Worm (Caenorhabditis elegans): ENCODE results near the gene T28C12.1.

T28C12.1 gene

DNA sequence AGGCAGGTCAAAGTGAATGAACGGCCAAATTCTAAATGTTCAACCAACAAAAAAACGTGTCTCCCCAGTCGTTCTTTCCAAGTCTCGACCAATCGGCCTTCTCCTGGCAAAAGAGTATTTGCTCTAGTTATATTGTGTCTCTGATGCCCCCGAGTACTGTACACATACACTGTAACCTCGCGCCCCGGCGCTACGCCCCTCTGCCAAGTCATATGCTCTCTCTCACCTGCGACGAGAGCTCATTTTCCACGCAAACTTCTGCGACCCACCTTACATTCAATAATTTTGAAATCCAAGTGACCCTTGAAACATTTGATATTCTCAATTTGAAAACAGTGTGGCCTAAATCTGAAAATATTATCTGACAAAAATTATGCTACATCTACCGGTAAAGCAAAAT is 25.5 kb downstream of the T28C12.1 start:
- TF ChIP-seq scrt-1 (GFP tag; IDR thresholded peaks at IDR 0.05): no peak
- TF ChIP-seq B0310.2 (tag; optimal IDR thresholded peaks at IDR 0.05): no peak
- TF ChIP-seq flt-1 (GFP tag; IDR thresholded peaks at IDR 0.05): no peak
- no peak for TF ChIP-seq aly-1 (tag; optimal IDR thresholded peaks at IDR 0.05)
- TF ChIP-seq ceh-36 (tag; optimal IDR thresholded peaks at IDR 0.05): no peak
- no peak for TF ChIP-seq hnd-1 (tag; optimal IDR thresholded peaks at IDR 0.05)
- TF ChIP-seq ceh-13 (GFP tag; optimal IDR thresholded peaks at IDR 0.05): no peak
- no peak for TF ChIP-seq ama-1 (optimal IDR thresholded peaks at IDR 0.05)
- TF ChIP-seq tbx-11 (GFP tag; IDR thresholded peaks at IDR 0.05): no peak

DNA sequence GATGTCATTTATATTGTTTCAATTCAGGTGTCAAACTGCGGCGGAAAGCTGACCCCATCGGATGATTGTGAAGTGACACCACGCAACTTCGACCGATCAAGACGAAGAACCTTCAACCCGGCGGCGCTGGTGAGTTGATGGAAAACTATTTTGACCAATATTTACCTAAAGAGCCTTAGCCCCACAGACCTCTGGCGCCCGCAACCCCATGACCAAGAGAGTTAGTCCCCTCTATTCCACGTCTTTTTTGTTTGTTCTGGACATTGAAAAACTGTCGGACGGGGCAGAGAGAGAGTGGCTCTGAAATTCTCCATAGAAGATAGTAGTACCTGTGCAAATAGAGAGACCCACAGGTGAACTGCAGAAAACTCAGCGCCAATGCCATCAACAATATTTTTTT is 27.0 kb downstream of the T28C12.1 start:
- TF ChIP-seq hmg-4 (GFP tag; optimal IDR thresholded peaks at IDR 0.05) (no peak), sea-1 (GFP tag; conservative IDR thresholded peaks at IDR 0.05) (no peak), tbx-37 (GFP tag; conservative IDR thresholded peaks at IDR 0.05) (no peak), hmbx-1 (tag; optimal IDR thresholded peaks at IDR 0.05) (no peak), tbx-11 (GFP tag; IDR thresholded peaks at IDR 0.05) (no peak), flt-1 (GFP tag; IDR thresholded peaks at IDR 0.05) (no peak), scrt-1 (GFP tag; IDR thresholded peaks at IDR 0.05) (no peak), ceh-36 (tag; optimal IDR thresholded peaks at IDR 0.05) (no peak), F13C5.2 (tag; optimal IDR thresholded peaks at IDR 0.05) (no peak), tra-4 (tag; optimal IDR thresholded peaks at IDR 0.05) (no peak), ama-1 (optimal IDR thresholded peaks at IDR 0.05) (no peak), hnd-1 (tag; optimal IDR thresholded peaks at IDR 0.05) (no peak), ceh-13 (GFP tag; optimal IDR thresholded peaks at IDR 0.05) (no peak), B0310.2 (tag; optimal IDR thresholded peaks at IDR 0.05) (no peak), ets-7 (tag; optimal IDR thresholded peaks at IDR 0.05) (no peak), aly-1 (tag; optimal IDR thresholded peaks at IDR 0.05) (no peak), pes-1 (GFP tag; IDR thresholded peaks at IDR 0.05) (no peak)

DNA sequence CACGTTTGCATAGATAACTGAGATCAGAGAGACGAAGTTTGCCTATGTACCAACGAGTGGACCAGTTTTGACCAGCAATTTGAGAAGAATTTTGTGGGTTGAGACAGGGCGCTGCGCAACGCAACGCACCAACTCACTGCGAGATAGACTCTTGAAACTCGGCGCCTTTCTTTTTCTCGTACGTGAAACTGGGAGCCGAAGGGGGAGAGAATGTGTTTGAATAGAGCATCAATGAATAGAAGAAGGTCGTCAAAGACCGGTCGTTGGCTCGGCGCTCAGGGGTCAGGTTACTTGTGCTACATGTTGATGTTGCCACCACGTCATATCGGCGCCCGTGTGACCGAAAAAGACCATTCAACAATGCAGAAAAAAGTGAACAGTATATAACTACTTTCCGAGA is 27.8 kb downstream of the T28C12.1 start:
- no peak for TF ChIP-seq ceh-13 (GFP tag; optimal IDR thresholded peaks at IDR 0.05)
- no peak for TF ChIP-seq F13C5.2 (tag; optimal IDR thresholded peaks at IDR 0.05)
- no peak for TF ChIP-seq flt-1 (GFP tag; IDR thresholded peaks at IDR 0.05)
- TF ChIP-seq hnd-1 (tag; optimal IDR thresholded peaks at IDR 0.05): no peak
- TF ChIP-seq hmbx-1 (tag; optimal IDR thresholded peaks at IDR 0.05): no peak
- TF ChIP-seq pes-1 (GFP tag; IDR thresholded peaks at IDR 0.05): no peak
- TF ChIP-seq hmg-4 (GFP tag; optimal IDR thresholded peaks at IDR 0.05): no peak
- no peak for TF ChIP-seq scrt-1 (GFP tag; IDR thresholded peaks at IDR 0.05)
- no peak for TF ChIP-seq tbx-11 (GFP tag; IDR thresholded peaks at IDR 0.05)
- no peak for TF ChIP-seq ama-1 (optimal IDR thresholded peaks at IDR 0.05)
- no peak for TF ChIP-seq ceh-36 (tag; optimal IDR thresholded peaks at IDR 0.05)
- no peak for TF ChIP-seq ets-7 (tag; optimal IDR thresholded peaks at IDR 0.05)
- no peak for TF ChIP-seq aly-1 (tag; optimal IDR thresholded peaks at IDR 0.05)
- no peak for TF ChIP-seq tbx-37 (GFP tag; conservative IDR thresholded peaks at IDR 0.05)
- no peak for TF ChIP-seq tra-4 (tag; optimal IDR thresholded peaks at IDR 0.05)

DNA sequence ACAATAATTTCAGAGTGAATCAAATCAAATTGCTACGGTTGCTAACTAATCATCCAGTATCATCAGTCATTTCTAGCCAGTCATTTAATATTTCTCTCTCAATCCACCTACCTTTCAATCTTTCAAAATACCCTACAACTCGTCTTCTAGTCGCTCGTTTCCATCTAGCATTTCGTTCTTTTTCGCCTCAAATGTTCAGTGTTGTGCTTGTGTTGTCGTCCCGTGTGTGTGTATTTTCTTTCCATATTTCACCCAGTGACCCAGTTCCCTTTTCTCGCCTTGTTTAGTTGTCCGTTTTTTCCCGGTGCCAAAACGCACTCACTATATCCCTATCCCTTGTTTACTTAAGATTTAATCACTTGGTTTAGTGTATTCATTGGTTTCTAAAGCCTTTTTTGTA is 30.0 kb downstream of the T28C12.1 start:
- TF ChIP-seq scrt-1 (GFP tag; IDR thresholded peaks at IDR 0.05): no peak
- no peak for TF ChIP-seq ceh-13 (GFP tag; optimal IDR thresholded peaks at IDR 0.05)
- no peak for TF ChIP-seq ets-7 (tag; optimal IDR thresholded peaks at IDR 0.05)
- TF ChIP-seq tra-4 (tag; optimal IDR thresholded peaks at IDR 0.05): no peak
- TF ChIP-seq ceh-36 (tag; optimal IDR thresholded peaks at IDR 0.05): no peak

DNA sequence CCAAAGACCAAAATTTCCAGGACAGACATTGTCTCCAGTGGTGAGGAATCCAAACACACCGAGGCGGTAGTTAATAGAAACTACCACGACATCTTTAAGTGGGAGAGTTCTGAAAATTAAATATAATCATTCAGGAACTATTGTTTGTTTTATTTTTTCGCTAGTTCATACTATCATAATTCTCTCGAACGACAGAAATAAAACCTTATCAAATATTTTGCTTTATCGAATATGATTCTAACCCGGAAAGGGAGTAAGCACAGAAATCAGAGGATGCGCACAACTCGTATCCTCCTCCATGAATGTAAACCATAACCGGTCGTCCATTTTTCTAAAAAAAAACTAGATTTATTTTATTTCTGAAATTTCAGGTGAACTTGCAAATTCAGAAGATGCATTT is 33.1 kb downstream of the T28C12.1 start:
- no peak for TF ChIP-seq ama-1 (optimal IDR thresholded peaks at IDR 0.05)
- TF ChIP-seq hmbx-1 (tag; optimal IDR thresholded peaks at IDR 0.05): no peak
- no peak for TF ChIP-seq tra-4 (tag; optimal IDR thresholded peaks at IDR 0.05)
- no peak for TF ChIP-seq hnd-1 (tag; optimal IDR thresholded peaks at IDR 0.05)
- TF ChIP-seq B0310.2 (tag; optimal IDR thresholded peaks at IDR 0.05): no peak
- TF ChIP-seq pes-1 (GFP tag; IDR thresholded peaks at IDR 0.05): no peak
- TF ChIP-seq ceh-36 (tag; optimal IDR thresholded peaks at IDR 0.05): no peak
- TF ChIP-seq aly-1 (tag; optimal IDR thresholded peaks at IDR 0.05): no peak
- TF ChIP-seq tbx-11 (GFP tag; IDR thresholded peaks at IDR 0.05): no peak

DNA sequence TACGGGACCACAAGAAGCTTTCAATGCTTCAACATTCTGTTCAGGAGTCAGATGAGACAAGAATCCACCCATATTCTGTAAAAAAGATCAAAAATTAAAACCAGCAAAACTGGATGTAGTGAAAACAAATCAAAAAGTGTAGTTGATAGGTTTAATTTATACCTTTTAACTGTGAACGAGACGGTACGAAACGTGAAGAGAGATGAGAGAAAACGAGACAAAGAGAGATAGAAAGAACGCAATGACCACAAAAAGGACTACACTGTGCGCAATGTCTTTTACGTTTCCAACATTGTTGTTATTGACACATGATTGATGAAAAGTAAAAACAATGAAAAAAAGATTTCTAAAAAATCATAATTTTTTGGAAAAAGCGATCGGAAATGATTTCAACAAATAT is 33.9 kb downstream of the T28C12.1 start, which contains the start of gene cest-33:
Gene cest-33, minus strand, starts transcription at position 75 of the 400 bp plus-strand sequence.
- TF ChIP-seq hmbx-1 (tag; optimal IDR thresholded peaks at IDR 0.05) (no peak), aly-1 (tag; optimal IDR thresholded peaks at IDR 0.05) (no peak)

DNA sequence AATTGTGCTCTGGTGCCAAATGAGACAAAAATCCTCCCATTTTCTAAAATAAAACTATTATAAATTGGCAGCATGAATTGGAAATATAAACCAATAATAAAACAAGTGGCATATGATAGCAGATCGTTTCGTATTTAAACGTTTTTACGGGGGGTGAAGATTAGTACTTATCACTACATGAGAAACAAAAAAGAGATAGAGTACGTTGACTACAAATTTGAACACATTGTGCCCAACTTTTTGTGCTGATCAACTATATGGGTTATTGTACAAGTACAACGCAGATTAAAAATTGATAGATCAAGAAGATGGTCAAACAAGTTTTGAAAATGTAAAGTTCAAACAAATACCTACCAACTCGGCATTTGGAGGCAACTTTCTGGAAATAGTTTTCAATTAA is 36.8 kb downstream of the T28C12.1 start:
- TF ChIP-seq pes-1 (GFP tag; IDR thresholded peaks at IDR 0.05) (no peak), scrt-1 (GFP tag; IDR thresholded peaks at IDR 0.05) (no peak), tbx-11 (GFP tag; IDR thresholded peaks at IDR 0.05) (no peak), ets-7 (tag; optimal IDR thresholded peaks at IDR 0.05) (no peak), aly-1 (tag; optimal IDR thresholded peaks at IDR 0.05) (no peak), sea-1 (GFP tag; conservative IDR thresholded peaks at IDR 0.05) (no peak), B0310.2 (tag; optimal IDR thresholded peaks at IDR 0.05) (no peak), F13C5.2 (tag; optimal IDR thresholded peaks at IDR 0.05) (no peak), hmbx-1 (tag; optimal IDR thresholded peaks at IDR 0.05) (no peak), tbx-37 (GFP tag; conservative IDR thresholded peaks at IDR 0.05) (no peak), ceh-36 (tag; optimal IDR thresholded peaks at IDR 0.05) (no peak), tra-4 (tag; optimal IDR thresholded peaks at IDR 0.05) (no peak), flt-1 (GFP tag; IDR thresholded peaks at IDR 0.05) (no peak), hnd-1 (tag; optimal IDR thresholded peaks at IDR 0.05) (no peak), ama-1 (optimal IDR thresholded peaks at IDR 0.05) (no peak), ceh-13 (GFP tag; optimal IDR thresholded peaks at IDR 0.05) (no peak), hmg-4 (GFP tag; optimal IDR thresholded peaks at IDR 0.05) (no peak)

DNA sequence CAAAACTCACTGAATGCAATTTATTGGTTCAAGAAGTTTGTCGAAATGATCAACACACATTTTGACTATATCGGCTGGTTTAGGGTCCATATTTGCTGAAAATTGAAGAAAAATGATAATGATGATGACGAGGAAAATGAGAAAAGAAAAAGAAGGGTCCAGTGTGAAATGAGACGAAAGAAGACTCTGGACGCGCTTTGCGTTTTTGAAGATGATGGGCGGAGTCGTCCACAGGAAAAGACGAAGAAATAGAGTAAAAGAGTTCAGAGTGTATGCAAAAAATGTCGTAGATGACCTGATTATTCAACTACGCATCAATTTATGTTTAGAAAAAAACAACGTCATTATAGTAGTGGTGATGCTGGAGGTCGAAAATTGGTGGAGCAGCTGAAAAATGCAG is 43.1 kb downstream of the T28C12.1 start, which contains the start of gene F13H6.5:
Gene F13H6.5, minus strand, starts transcription at position 101 of the 400 bp plus-strand sequence.
- TF ChIP-seq tbx-11 (GFP tag; IDR thresholded peaks at IDR 0.05) (no peak), tra-4 (tag; optimal IDR thresholded peaks at IDR 0.05) (no peak), ceh-13 (GFP tag; optimal IDR thresholded peaks at IDR 0.05) (no peak), B0310.2 (tag; optimal IDR thresholded peaks at IDR 0.05) (no peak), flt-1 (GFP tag; IDR thresholded peaks at IDR 0.05) (no peak), scrt-1 (GFP tag; IDR thresholded peaks at IDR 0.05) (no peak)
